Fruit fly (Drosophila melanogaster): Measurements from ENCODE around the gene CG17292.

Gene CG17292

DNA sequence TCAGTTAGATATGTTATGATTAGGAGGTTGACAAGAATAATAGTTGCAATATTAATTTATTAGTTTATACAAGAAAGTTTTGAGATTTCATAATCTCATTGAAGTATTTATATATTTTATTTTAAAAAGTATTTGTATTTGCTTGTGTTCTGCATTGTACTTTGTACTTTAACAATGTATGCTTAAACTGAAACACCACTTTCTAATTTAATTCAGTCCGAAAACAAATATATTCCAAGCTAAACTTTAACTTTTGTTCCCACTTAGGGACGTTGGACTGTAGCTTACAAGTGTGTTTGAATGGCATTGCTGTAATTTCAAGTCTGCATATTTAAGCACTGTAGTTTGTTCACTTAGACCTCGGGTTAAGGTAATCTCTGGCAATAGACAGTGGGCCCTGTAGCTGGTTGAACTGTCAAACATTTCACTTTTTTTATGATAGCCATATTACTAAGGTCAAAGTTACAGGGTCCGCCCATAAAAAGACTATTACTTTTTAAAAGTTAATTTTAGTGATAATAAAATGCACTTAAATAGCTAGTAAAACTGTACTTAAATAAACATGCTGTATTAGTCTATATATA lies 1.2 kb downstream of the CG17292 start (continued):
- peak; percentile 38 for TF ChIP-seq CG8924 (tag; optimal IDR thresholded peaks at IDR 0.05)
- TF ChIP-seq CG34224 (GFP tag; IDR thresholded peaks at IDR 0.05; ENCODE audit: partially characterized antibody) = no peak
- TF ChIP-seq CG3065 (GFP tag; optimal IDR thresholded peaks at IDR 0.05) = no peak
- no peak for TF ChIP-seq C15 (GFP tag; IDR thresholded peaks at IDR 0.05)
- TF ChIP-seq Drgx (GFP tag; IDR thresholded peaks at IDR 0.05) = peak; percentile 41; the same call in 1 of the 2 replicates
- no peak for TF ChIP-seq Eip74EF (GFP tag; optimal IDR thresholded peaks at IDR 0.05)
- no peak for TF ChIP-seq CG17802 (tag; optimal IDR thresholded peaks at IDR 0.05)
- peak; percentile 2 for TF ChIP-seq PHDP (tag; optimal IDR thresholded peaks at IDR 0.05)
- TF ChIP-seq aop (GFP tag; IDR thresholded peaks at IDR 0.05) = no peak
- TF ChIP-seq nerfin-1 (tag; optimal IDR thresholded peaks at IDR 0.05) = peak; percentile 0
- TF ChIP-seq CG17361 (GFP tag; IDR thresholded peaks at IDR 0.05) = peak; percentile 56; the same call in 1 of the 3 replicates
- no peak for TF ChIP-seq pfk (GFP tag; optimal IDR thresholded peaks at IDR 0.05)
- TF ChIP-seq CG30403 (GFP tag; optimal IDR thresholded peaks at IDR 0.05) = peak; percentile 33
- TF ChIP-seq BEAF-32 (GFP tag; optimal IDR thresholded peaks at IDR 0.05) = no peak
- no peak for TF ChIP-seq CG2116 (GFP tag; optimal IDR thresholded peaks at IDR 0.05)
- peak; percentile 24 for TF ChIP-seq BtbVII (GFP tag; optimal IDR thresholded peaks at IDR 0.05)
- no peak for TF ChIP-seq HLH3B (GFP tag; IDR thresholded peaks at IDR 0.05)
- peak; percentile 23 for TF ChIP-seq phol (tag; optimal IDR thresholded peaks at IDR 0.05)
- peak; percentile 10 for TF ChIP-seq CoRest (tag; optimal IDR thresholded peaks at IDR 0.05)
- TF ChIP-seq stc (GFP tag; IDR thresholded peaks at IDR 0.05) = no peak
- no peak for TF ChIP-seq CrebB (tag; optimal IDR thresholded peaks at IDR 0.05)
- TF ChIP-seq grau (tag; optimal IDR thresholded peaks at IDR 0.05) = peak; percentile 80
- peak; percentile 61 for TF ChIP-seq Med (GFP tag)
- no peak for TF ChIP-seq CG1792 (GFP tag; optimal IDR thresholded peaks at IDR 0.05)
- peak; percentile 49 for TF ChIP-seq CG15269 (tag; optimal IDR thresholded peaks at IDR 0.05)
- no peak for TF ChIP-seq HmgD (GFP tag; optimal IDR thresholded peaks at IDR 0.05)
- TF ChIP-seq pho (GFP tag; optimal IDR thresholded peaks at IDR 0.05) = no peak
- no peak for TF ChIP-seq insv (GFP tag; optimal IDR thresholded peaks at IDR 0.05)
- TF ChIP-seq CG10366 (GFP tag; IDR thresholded peaks at IDR 0.05) = 0 out of 2 replicates have a peak, but pooled peaks have one; percentile 8
- no peak for TF ChIP-seq CG9797 (GFP tag; optimal IDR thresholded peaks at IDR 0.05)
- TF ChIP-seq CG13123 (GFP tag; optimal IDR thresholded peaks at IDR 0.05) = no peak
- TF ChIP-seq abd-A (tag; optimal IDR thresholded peaks at IDR 0.05) = no peak
- TF ChIP-seq Sox102F (GFP tag; optimal IDR thresholded peaks at IDR 0.05) = peak; percentile 23
- no peak for TF ChIP-seq CG2875 (GFP tag; optimal IDR thresholded peaks at IDR 0.05)
- TF ChIP-seq Dbx (GFP tag; IDR thresholded peaks at IDR 0.05) = no peak
- TF ChIP-seq hth (optimal IDR thresholded peaks at IDR 0.05) = no peak
- TF ChIP-seq unpg (GFP tag; optimal IDR thresholded peaks at IDR 0.05) = peak; percentile 8
- TF ChIP-seq CG8388 (GFP tag; optimal IDR thresholded peaks at IDR 0.05) = peak; percentile 4
- TF ChIP-seq kah (GFP tag; optimal IDR thresholded peaks at IDR 0.05) = no peak
- peak; percentile 27 for TF ChIP-seq CG9437 (GFP tag; optimal IDR thresholded peaks at IDR 0.05)
- TF ChIP-seq CG6813 (GFP tag; optimal IDR thresholded peaks at IDR 0.05) = peak; percentile 14
- no peak for TF ChIP-seq zen2 (GFP tag; IDR thresholded peaks at IDR 0.05; ENCODE audit: partially characterized antibody)
- no peak for TF ChIP-seq CG13296 (GFP tag; optimal IDR thresholded peaks at IDR 0.05)
- peak; percentile 42 for TF ChIP-seq gem (tag; optimal IDR thresholded peaks at IDR 0.05)
- peak; percentile 18 for TF ChIP-seq nmo (GFP tag; optimal IDR thresholded peaks at IDR 0.05)
- TF ChIP-seq CG7987 (GFP tag; optimal IDR thresholded peaks at IDR 0.05) = no peak
- no peak for TF ChIP-seq CG13287 (GFP tag; IDR thresholded peaks at IDR 0.05; ENCODE audit: partially characterized antibody)
- peak; percentile 14 for TF ChIP-seq CG17359 (tag; optimal IDR thresholded peaks at IDR 0.05)
- peak in 1 of 2 experiments; percentile 24 for TF ChIP-seq dpn (GFP tag; optimal IDR thresholded peaks at IDR 0.05)
